Fruit fly (Drosophila melanogaster): ENCODE measurements around the gene Hmgcr.

- peak; percentile 82 for TF ChIP-seq cyc (GFP tag; optimal IDR thresholded peaks at IDR 0.05)
- TF ChIP-seq Hr39 (GFP tag; optimal IDR thresholded peaks at IDR 0.05) = peak; percentile 77
- peak; percentile 78 for TF ChIP-seq lz (GFP tag; optimal IDR thresholded peaks at IDR 0.05)
- TF ChIP-seq Ets21C (GFP tag; optimal IDR thresholded peaks at IDR 0.05) = no peak
Measured at dm6 chr3R:23772808-23773207, 39.7 kb downstream of the Hmgcr start, which contains the start of gene tst.
